Worm (Caenorhabditis elegans): ENCODE data around the gene H25K10.2.

ce11 chrIV:16203373-16203772, 7.4 kb downstream of the H25K10.2 start:
- TF ChIP-seq dao-5 (tag; optimal IDR thresholded peaks at IDR 0.05) (no peak), him-1 (tag; optimal IDR thresholded peaks at IDR 0.05) (no peak), W03F9.2 (tag; optimal IDR thresholded peaks at IDR 0.05) (no peak)

All from whole organism, L4/young adult.